Worm (Caenorhabditis elegans) whole organism, L2 larva: ENCODE data around the gene Y62F5A.10.

Experiments
- F13H6.1 ChIP-seq: sonication (generic microtip); optimal IDR thresholded peaks from 2 replicates; lab custom pipeline; 2016; ENCODE audit warnings: missing genetic modification characterization, missing compliant biosample characterization
- R02D3.7 ChIP-seq: fragments of 150-350 bp; optimal IDR thresholded peaks from 2 replicates; lab custom pipeline; 2014; ENCODE audit warnings: missing biosample characterization, missing genetic modification characterization
- egl-27 ChIP-seq: sonication (generic microtip); optimal IDR thresholded peaks from 3 replicates; lab custom pipeline; 2017; ENCODE audit warnings: missing biosample characterization, missing genetic modification reagents, missing genetic modification characterization
- fos-1 ChIP-seq: fragments of 150-350 bp; optimal IDR thresholded peaks from 2 replicates; lab custom pipeline; 2014; ENCODE audit warnings: missing biosample characterization, missing genetic modification characterization

- TF ChIP-seq fos-1, result no peak
- TF ChIP-seq F13H6.1 (tag; lab: Kevin White, UChicago), result no peak
- no peak for TF ChIP-seq R02D3.7 (tag; lab: Kevin White, UChicago)
- TF ChIP-seq egl-27, result no peak
Observed at ce11 chrII:11535429-11535828, 14.0 kb downstream of the Y62F5A.10 start.
